Fruit fly (Drosophila melanogaster): ENCODE results near the gene CG11841.
A peak's percentile ranks its signal among the peaks of the same experiment; 100 is the strongest.

- TF ChIP-seq HLH106 (tag; optimal IDR thresholded peaks at IDR 0.05), result peak; percentile 13
- no peak for TF ChIP-seq Abd-B (GFP tag; optimal IDR thresholded peaks at IDR 0.05)
- no peak for TF ChIP-seq Vsx2 (GFP tag; optimal IDR thresholded peaks at IDR 0.05; ENCODE audit: partially characterized antibody)
- TF ChIP-seq dsf (GFP tag; optimal IDR thresholded peaks at IDR 0.05; ENCODE audit: borderline replicate concordance), result no peak
- no peak for TF ChIP-seq psq (GFP tag; optimal IDR thresholded peaks at IDR 0.05)
- no peak for TF ChIP-seq sv (GFP tag; optimal IDR thresholded peaks at IDR 0.05)
Measured at dm6 chr3R:29094152-29094551, 43.3 kb downstream of the CG11841 start.
